Worm (Caenorhabditis elegans) whole organism, L4/young adult: Measurements from ENCODE around the gene F01E11.3.

Experiments
- W03F9.2 ChIP-seq: fragments of 150-350 bp; optimal IDR thresholded peaks from 2 replicates; lab custom pipeline; 2014; ENCODE audit warnings: missing biosample characterization, missing genetic modification characterization
- dao-5 ChIP-seq: sonication (generic microtip); optimal IDR thresholded peaks from 2 replicates; lab custom pipeline; 2016; ENCODE audit warnings: missing genotype, missing genetic modification characterization, moderate library complexity, missing compliant biosample characterization
- him-1 ChIP-seq: sonication (generic microtip); optimal IDR thresholded peaks from 2 replicates; lab custom pipeline; 2016; ENCODE audit warnings: missing genotype, missing genetic modification reagents, missing genetic modification characterization, missing compliant biosample characterization

ce11 chrX:6935430-6935829 is 31.7 kb upstream of the F01E11.3 start, which contains the start of gene C16E9.2:
- TF ChIP-seq W03F9.2 (tag; lab: Kevin White, UChicago): no peak
- TF ChIP-seq him-1 (tag; lab: Kevin White, UChicago): no peak
- no peak for TF ChIP-seq dao-5 (tag; lab: Kevin White, UChicago)
